Worm (Caenorhabditis elegans) whole organism, early embryonic: ENCODE measurements around the gene ubc-26.

Experiments
- F13C5.2 ChIP-seq: sonication (generic microtip); optimal IDR thresholded peaks from 2 replicates; lab custom pipeline; 2017; ENCODE audit warnings: mild to moderate bottlenecking, missing genetic modification characterization, inconsistent platforms, missing compliant biosample characterization
- aly-1 ChIP-seq: sonication (generic microtip); optimal IDR thresholded peaks from 2 replicates; lab custom pipeline; 2016; ENCODE audit warnings: missing genetic modification characterization, missing compliant biosample characterization
- ama-1 ChIP-seq: fragments of 150-350 bp; optimal IDR thresholded peaks from 2 replicates; lab custom pipeline; 2014
- ceh-36 ChIP-seq: sonication (generic microtip); optimal IDR thresholded peaks from 2 replicates; lab custom pipeline; 2016; ENCODE audit warnings: missing genetic modification characterization, inconsistent platforms, missing compliant biosample characterization
- ets-7 ChIP-seq: sonication (generic microtip); optimal IDR thresholded peaks from 2 replicates; lab custom pipeline; 2016; ENCODE audit warnings: missing genotype, missing genetic modification characterization, missing compliant biosample characterization
- hnd-1 ChIP-seq: sonication (generic microtip); optimal IDR thresholded peaks from 2 replicates; lab custom pipeline; 2016; ENCODE audit warnings: missing genetic modification characterization, missing compliant biosample characterization
- pes-1 ChIP-seq: fragments of 200-800 bp; sonication (Bioruptor generic); IDR thresholded peaks from 2 replicates; pipeline ENCODE4 v1.3.6; 2022; ENCODE audit warnings: missing genetic modification reagents, missing genetic modification characterization, missing compliant biosample characterization
- scrt-1 ChIP-seq: fragments of 200-800 bp; sonication (Bioruptor generic); IDR thresholded peaks from 2 replicates; pipeline ENCODE4 v1.3.6; 2022; ENCODE audit warnings: missing genetic modification characterization, missing compliant biosample characterization
- sea-1 ChIP-seq: fragments of 200-800 bp; sonication (Bioruptor generic); conservative IDR thresholded peaks from 2 replicates; pipeline ENCODE4 v1.3.6; 2022; ENCODE audit warnings: missing genetic modification characterization, missing compliant biosample characterization
- tra-4 ChIP-seq: sonication (generic microtip); optimal IDR thresholded peaks from 2 replicates; lab custom pipeline; 2017; ENCODE audit warnings: missing genetic modification characterization, missing compliant biosample characterization

DNA sequence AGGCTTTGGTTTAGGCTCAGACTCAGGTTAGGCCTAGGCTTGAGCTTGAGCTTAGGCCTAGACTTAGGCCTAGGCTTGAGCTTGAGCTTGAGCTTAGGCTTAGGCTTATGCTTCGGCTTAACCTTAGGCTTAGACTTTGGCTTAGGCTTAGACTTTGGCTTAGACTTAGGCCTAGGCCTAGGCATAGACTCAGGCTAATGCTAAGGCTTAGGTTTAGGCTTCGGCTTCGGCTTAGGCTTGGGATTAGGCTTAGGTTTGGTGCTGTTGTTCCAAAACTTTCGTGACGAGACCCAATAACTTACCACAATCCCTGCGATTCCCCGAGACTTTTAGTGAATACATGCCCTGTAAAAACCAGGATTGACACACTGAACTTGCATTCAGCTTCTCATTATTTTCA, 39.5 kb upstream of the ubc-26 start:
- TF ChIP-seq ama-1 (lab: Kevin White, UChicago) = no peak
- no peak for TF ChIP-seq pes-1 (GFP tag; lab: Robert Waterston, UW)
- no peak for TF ChIP-seq tra-4 (tag; lab: Kevin White, UChicago)
- no peak for TF ChIP-seq hnd-1 (tag; lab: Kevin White, UChicago)
- TF ChIP-seq sea-1 = no peak
- TF ChIP-seq scrt-1 (GFP tag; lab: Robert Waterston, UW) = no peak
- peak; percentile 52 for TF ChIP-seq ceh-36 (tag; lab: Kevin White, UChicago)
- no peak for TF ChIP-seq ets-7 (tag; lab: Kevin White, UChicago)
- TF ChIP-seq F13C5.2 (tag; lab: Kevin White, UChicago) = no peak
- no peak for TF ChIP-seq aly-1 (tag; lab: Kevin White, UChicago)
